Worm (Caenorhabditis elegans) whole organism, L4/young adult: Measurements from ENCODE around the gene cnb-1.
"Not testable (repeated sequence)": the region's sequence is repeated elsewhere in the genome, so short reads cannot be mapped to it uniquely, and the experiment has no call there.

ENCODE experiments used
- W03F9.2 ChIP-seq: fragments of 150-350 bp; optimal IDR thresholded peaks from 2 replicates; lab custom pipeline; 2014; ENCODE audit warnings: missing biosample characterization, missing genetic modification characterization
- dao-5 ChIP-seq: sonication (generic microtip); optimal IDR thresholded peaks from 2 replicates; lab custom pipeline; 2016; ENCODE audit warnings: missing genotype, missing genetic modification characterization, moderate library complexity, missing compliant biosample characterization
- him-1 ChIP-seq: sonication (generic microtip); optimal IDR thresholded peaks from 2 replicates; lab custom pipeline; 2016; ENCODE audit warnings: missing genotype, missing genetic modification reagents, missing genetic modification characterization, missing compliant biosample characterization

cnb-1 gene

ce11 chrV:11363575-11363974 lies 12.0 kb upstream of the cnb-1 start:
- TF ChIP-seq dao-5 (tag; lab: Kevin White, UChicago) (no peak), him-1 (tag; lab: Kevin White, UChicago) (no peak), W03F9.2 (tag; lab: Kevin White, UChicago) (no peak)

ce11 chrV:11366129-11366528 lies 9.4 kb upstream of the cnb-1 start, which contains the start of gene dop-5:
dop-5 (minus strand) TSS chrV:11366229.
- TF ChIP-seq dao-5 (tag; lab: Kevin White, UChicago) = no peak
- no peak for TF ChIP-seq him-1 (tag; lab: Kevin White, UChicago)
- no peak for TF ChIP-seq W03F9.2 (tag; lab: Kevin White, UChicago)

- no peak for TF ChIP-seq dao-5 (tag; lab: Kevin White, UChicago)
- TF ChIP-seq W03F9.2 (tag; lab: Kevin White, UChicago) = no peak
- no peak for TF ChIP-seq him-1 (tag; lab: Kevin White, UChicago)
Observed at ce11 chrV:11372284-11372878, 3.2 kb upstream of the cnb-1 start.

- TF ChIP-seq him-1 (tag; lab: Kevin White, UChicago) (no peak), dao-5 (tag; lab: Kevin White, UChicago) (no peak), W03F9.2 (tag; lab: Kevin White, UChicago) (no peak)
Observed at ce11 chrV:11373918-11374317, 1.6 kb upstream of the cnb-1 start.

ce11 chrV:11379341-11379740 lies 3.8 kb downstream of the cnb-1 start:
- TF ChIP-seq dao-5 (tag; lab: Kevin White, UChicago) = no peak
- TF ChIP-seq him-1 (tag; lab: Kevin White, UChicago) = no peak
- TF ChIP-seq W03F9.2 (tag; lab: Kevin White, UChicago) = no peak

ce11 chrV:11380571-11380970 lies 5.0 kb downstream of the cnb-1 start:
- TF ChIP-seq dao-5 (tag; lab: Kevin White, UChicago) (no peak), him-1 (tag; lab: Kevin White, UChicago) (no peak), W03F9.2 (tag; lab: Kevin White, UChicago) (no peak)

- TF ChIP-seq W03F9.2 (tag; lab: Kevin White, UChicago) (no peak), dao-5 (tag; lab: Kevin White, UChicago) (no peak), him-1 (tag; lab: Kevin White, UChicago) (no peak)
Observed at ce11 chrV:11383032-11383431, 7.5 kb downstream of the cnb-1 start, which contains the start of gene F55C10.5. F55C10.5 (plus strand) TSS chrV:11383105.

- TF ChIP-seq W03F9.2 (tag; lab: Kevin White, UChicago) (no peak), him-1 (tag; lab: Kevin White, UChicago) (no peak), dao-5 (tag; lab: Kevin White, UChicago) (no peak)
Observed at ce11 chrV:11385060-11385459, 9.5 kb downstream of the cnb-1 start, which contains the start of gene col-154. col-154 (plus strand) TSS chrV:11385360.

ce11 chrV:11386428-11386827 lies 10.9 kb downstream of the cnb-1 start, which contains the start of gene F55C10.4:
F55C10.4 (plus strand) TSS chrV:11386728.
- TF ChIP-seq dao-5 (tag; lab: Kevin White, UChicago) = no peak
- TF ChIP-seq him-1 (tag; lab: Kevin White, UChicago) = no peak
- no peak for TF ChIP-seq W03F9.2 (tag; lab: Kevin White, UChicago)

- TF ChIP-seq dao-5 (tag; lab: Kevin White, UChicago) (no peak), W03F9.2 (tag; lab: Kevin White, UChicago) (no peak), him-1 (tag; lab: Kevin White, UChicago) (no peak)
Observed at ce11 chrV:11389776-11390175, 14.2 kb downstream of the cnb-1 start, which contains the start of gene col-155. col-155 (minus strand) TSS chrV:11389876.

- no peak for TF ChIP-seq W03F9.2 (tag; lab: Kevin White, UChicago)
- TF ChIP-seq him-1 (tag; lab: Kevin White, UChicago) = no peak
- no peak for TF ChIP-seq dao-5 (tag; lab: Kevin White, UChicago)
Observed at ce11 chrV:11390394-11390793, 14.9 kb downstream of the cnb-1 start, which contains the start of the genes K03B8.11 and K03B8.14. K03B8.11 (minus strand) TSS chrV:11390494. K03B8.14 (plus strand) TSS chrV:11390503.

- TF ChIP-seq W03F9.2 (tag; lab: Kevin White, UChicago) (no peak), dao-5 (tag; lab: Kevin White, UChicago) (no peak), him-1 (tag; lab: Kevin White, UChicago) (no peak)
Observed at ce11 chrV:11392020-11392419, 16.5 kb downstream of the cnb-1 start, which contains the start of gene nas-16. nas-16 (plus strand) TSS chrV:11392320.

ce11 chrV:11395024-11395423 lies 19.5 kb downstream of the cnb-1 start, which contains the start of gene K03B8.4:
K03B8.4 (minus strand) TSS chrV:11395124.
- not testable (repeated sequence) for TF ChIP-seq W03F9.2, dao-5, him-1 (tag; lab: Kevin White, UChicago)
